Worm (Caenorhabditis elegans): Measurements from ENCODE around the gene W02F12.2.
A peak's percentile ranks its signal among the peaks of the same experiment; 100 is the strongest.

The W02F12.2 gene

ce11 chrV:6690075-6690474 is 7.4 kb downstream of the W02F12.2 start:
- TF ChIP-seq klf-2 (GFP tag; conservative IDR thresholded peaks at IDR 0.05) (no peak), T22C8.4 (GFP tag; IDR thresholded peaks at IDR 0.05) (no peak), flt-1 (GFP tag; IDR thresholded peaks at IDR 0.05) (no peak), cog-1 (tag; optimal IDR thresholded peaks at IDR 0.05) (no peak), ref-1 (GFP tag; conservative IDR thresholded peaks at IDR 0.05) (no peak), ztf-29 (GFP tag; IDR thresholded peaks at IDR 0.05) (no peak), med-1 (GFP tag; optimal IDR thresholded peaks at IDR 0.05; ENCODE audit: insufficient read depth) (no peak), tab-1 (GFP tag; IDR thresholded peaks at IDR 0.05) (no peak), ztf-23 (GFP tag; IDR thresholded peaks at IDR 0.05) (no peak)

DNA sequence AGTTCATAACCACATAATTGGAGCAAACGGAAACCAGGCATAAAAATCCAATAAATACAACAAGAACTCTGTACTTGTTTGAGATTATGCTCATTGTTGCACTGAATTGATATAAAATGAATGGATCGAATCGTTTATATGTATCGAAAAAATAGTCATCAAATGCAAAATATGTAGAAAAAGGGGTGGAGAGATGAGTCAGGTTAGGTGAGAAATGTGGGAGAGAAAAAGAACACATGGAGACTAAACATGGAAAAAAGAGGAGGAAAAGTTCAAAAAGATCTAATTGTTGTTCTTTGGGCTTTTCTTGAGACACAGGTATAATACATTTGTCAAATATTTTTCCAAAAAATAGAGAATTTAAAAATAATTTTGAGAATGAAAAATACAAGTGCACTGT is 9.1 kb downstream of the W02F12.2 start, which contains the start of gene K11G9.5:
TSS of gene K11G9.5 (minus strand) at position 101 of the 400 bp plus-strand sequence.
- TF ChIP-seq ztf-23 (GFP tag; IDR thresholded peaks at IDR 0.05) (no peak), flt-1 (GFP tag; IDR thresholded peaks at IDR 0.05) (no peak), klf-2 (GFP tag; conservative IDR thresholded peaks at IDR 0.05) (no peak), med-1 (GFP tag; optimal IDR thresholded peaks at IDR 0.05; ENCODE audit: insufficient read depth) (no peak), cog-1 (tag; optimal IDR thresholded peaks at IDR 0.05) (no peak), ztf-29 (GFP tag; IDR thresholded peaks at IDR 0.05) (no peak), tab-1 (GFP tag; IDR thresholded peaks at IDR 0.05) (no peak), ref-1 (GFP tag; conservative IDR thresholded peaks at IDR 0.05) (no peak)

DNA sequence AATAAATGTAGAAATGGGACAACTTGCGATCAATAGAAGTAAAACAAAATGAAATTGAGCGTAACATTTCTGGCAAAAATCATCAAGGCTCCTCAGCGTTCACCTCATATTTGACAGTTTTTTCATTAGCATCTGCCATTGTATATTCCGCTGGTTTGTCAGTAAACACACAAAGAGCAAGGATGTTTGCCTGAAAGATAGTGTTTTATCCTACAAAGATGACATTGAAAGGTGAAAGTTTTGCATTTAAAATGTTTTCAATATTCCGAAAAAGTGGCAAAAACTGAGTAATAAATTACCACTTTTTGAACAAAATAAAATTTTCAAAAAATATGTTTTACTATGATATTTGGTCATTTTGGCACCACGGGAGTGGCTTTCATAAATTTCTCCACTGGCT is 11.5 kb downstream of the W02F12.2 start:
- TF ChIP-seq cog-1 (tag; optimal IDR thresholded peaks at IDR 0.05), result no peak
- TF ChIP-seq klf-2 (GFP tag; conservative IDR thresholded peaks at IDR 0.05), result no peak
- no peak for TF ChIP-seq ztf-23 (GFP tag; IDR thresholded peaks at IDR 0.05)
- TF ChIP-seq ztf-29 (GFP tag; IDR thresholded peaks at IDR 0.05), result no peak
- TF ChIP-seq T22C8.4 (GFP tag; IDR thresholded peaks at IDR 0.05), result no peak
- no peak for TF ChIP-seq flt-1 (GFP tag; IDR thresholded peaks at IDR 0.05)
- TF ChIP-seq ref-1 (GFP tag; conservative IDR thresholded peaks at IDR 0.05), result no peak
- TF ChIP-seq tab-1 (GFP tag; IDR thresholded peaks at IDR 0.05), result no peak
- no peak for TF ChIP-seq med-1 (GFP tag; optimal IDR thresholded peaks at IDR 0.05; ENCODE audit: insufficient read depth)

ce11 chrV:6685499-6685898 is 12.0 kb downstream of the W02F12.2 start:
- TF ChIP-seq tab-1 (GFP tag; IDR thresholded peaks at IDR 0.05) (no peak), ztf-23 (GFP tag; IDR thresholded peaks at IDR 0.05) (no peak), med-1 (GFP tag; optimal IDR thresholded peaks at IDR 0.05; ENCODE audit: insufficient read depth) (no peak), ztf-29 (GFP tag; IDR thresholded peaks at IDR 0.05) (no peak), flt-1 (GFP tag; IDR thresholded peaks at IDR 0.05) (no peak)

DNA sequence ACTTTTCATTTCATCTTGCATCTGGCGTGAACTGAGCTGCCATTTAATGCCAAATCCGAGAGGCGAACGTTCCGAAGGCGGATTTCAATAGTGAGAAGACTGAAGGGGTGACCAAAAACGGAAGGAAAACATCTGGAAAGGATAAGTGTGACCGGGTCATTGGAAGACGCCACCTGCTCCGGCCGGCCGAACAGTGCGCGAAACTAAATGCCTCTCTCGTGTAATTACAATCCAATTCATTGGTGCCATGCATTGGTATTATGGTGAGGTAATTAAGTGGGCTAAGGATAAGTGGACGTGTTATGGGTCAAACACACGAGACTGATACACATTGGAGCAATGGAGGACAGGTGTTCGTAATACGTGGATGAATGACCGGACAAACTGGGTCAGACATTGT is 12.9 kb downstream of the W02F12.2 start:
- 0 out of 2 replicates have a peak, but pooled peaks have one; percentile 52 for TF ChIP-seq tab-1 (GFP tag; IDR thresholded peaks at IDR 0.05)
- peak; percentile 32 for TF ChIP-seq cog-1 (tag; optimal IDR thresholded peaks at IDR 0.05)
- no peak for TF ChIP-seq med-1 (GFP tag; optimal IDR thresholded peaks at IDR 0.05; ENCODE audit: insufficient read depth)

- TF ChIP-seq flt-1 (GFP tag; IDR thresholded peaks at IDR 0.05), result no peak
These were observed 13.7 kb downstream of the W02F12.2 start for ce11 chrV:6683740-6684139.

DNA sequence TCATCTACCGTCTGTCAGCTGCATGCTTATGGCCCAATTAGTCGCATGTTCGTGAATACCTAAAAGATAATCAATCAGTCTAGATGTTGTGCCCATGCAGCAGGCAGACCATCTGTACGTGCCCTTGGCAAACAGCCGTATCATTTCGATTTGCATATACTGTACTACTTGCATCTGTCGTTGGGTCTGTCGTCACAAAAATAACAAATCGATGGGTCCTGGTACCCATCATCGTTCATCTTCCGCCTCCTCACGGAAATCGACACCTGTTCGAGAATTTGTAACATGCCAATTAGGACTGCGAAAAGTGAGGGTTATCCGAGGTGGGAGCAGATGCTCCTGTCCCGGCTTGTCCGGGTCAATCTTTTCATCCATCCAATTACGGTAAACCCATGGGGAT is 14.2 kb downstream of the W02F12.2 start:
- no peak for TF ChIP-seq ztf-29 (GFP tag; IDR thresholded peaks at IDR 0.05)
- TF ChIP-seq klf-2 (GFP tag; conservative IDR thresholded peaks at IDR 0.05), result no peak
- TF ChIP-seq cog-1 (tag; optimal IDR thresholded peaks at IDR 0.05), result no peak

DNA sequence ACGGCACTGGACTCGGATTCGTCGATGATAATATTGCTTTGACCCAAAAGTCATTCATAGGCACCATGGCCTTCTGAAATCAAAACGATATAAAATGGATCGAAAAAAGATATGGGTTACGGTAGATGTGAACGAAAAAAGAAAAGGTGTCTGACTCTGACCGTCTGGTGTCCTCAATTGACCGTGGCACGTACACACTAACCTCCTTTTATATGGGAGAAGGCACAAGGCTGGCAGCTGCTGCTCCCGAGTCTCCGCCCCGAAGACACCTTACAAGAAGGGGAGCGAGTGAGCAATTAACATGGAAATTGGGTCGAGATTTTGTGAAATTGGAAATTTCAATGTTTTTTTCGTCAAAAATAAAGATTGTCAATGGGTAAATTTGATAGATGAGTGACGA is 16.0 kb downstream of the W02F12.2 start, which contains the start of gene egl-46:
TSS of gene egl-46 (minus strand) at position 73 of the 400 bp plus-strand sequence.
- TF ChIP-seq ref-1 (GFP tag; conservative IDR thresholded peaks at IDR 0.05), result no peak
- TF ChIP-seq cog-1 (tag; optimal IDR thresholded peaks at IDR 0.05), result no peak
- no peak for TF ChIP-seq ztf-29 (GFP tag; IDR thresholded peaks at IDR 0.05)
- TF ChIP-seq klf-2 (GFP tag; conservative IDR thresholded peaks at IDR 0.05), result no peak

- TF ChIP-seq klf-2 (GFP tag; conservative IDR thresholded peaks at IDR 0.05) (no peak), T22C8.4 (GFP tag; IDR thresholded peaks at IDR 0.05) (no peak), med-1 (GFP tag; optimal IDR thresholded peaks at IDR 0.05; ENCODE audit: insufficient read depth) (no peak), ztf-29 (GFP tag; IDR thresholded peaks at IDR 0.05) (no peak), tab-1 (GFP tag; IDR thresholded peaks at IDR 0.05) (no peak), flt-1 (GFP tag; IDR thresholded peaks at IDR 0.05) (no peak), ref-1 (GFP tag; conservative IDR thresholded peaks at IDR 0.05) (no peak), cog-1 (tag; optimal IDR thresholded peaks at IDR 0.05) (no peak), ztf-23 (GFP tag; IDR thresholded peaks at IDR 0.05) (no peak)
These were observed 21.1 kb downstream of the W02F12.2 start, which contains the start of gene cest-34 for ce11 chrV:6676158-6676849. Gene cest-34, plus strand, starts transcription at chrV:6676799.

- no peak for TF ChIP-seq ztf-23 (GFP tag; IDR thresholded peaks at IDR 0.05)
- no peak for TF ChIP-seq med-1 (GFP tag; optimal IDR thresholded peaks at IDR 0.05; ENCODE audit: insufficient read depth)
- TF ChIP-seq flt-1 (GFP tag; IDR thresholded peaks at IDR 0.05), result no peak
- no peak for TF ChIP-seq T22C8.4 (GFP tag; IDR thresholded peaks at IDR 0.05)
- TF ChIP-seq ref-1 (GFP tag; conservative IDR thresholded peaks at IDR 0.05), result no peak
- TF ChIP-seq klf-2 (GFP tag; conservative IDR thresholded peaks at IDR 0.05), result no peak
- TF ChIP-seq ztf-29 (GFP tag; IDR thresholded peaks at IDR 0.05), result no peak
- TF ChIP-seq cog-1 (tag; optimal IDR thresholded peaks at IDR 0.05), result no peak
- TF ChIP-seq tab-1 (GFP tag; IDR thresholded peaks at IDR 0.05), result no peak
These were observed 23.5 kb downstream of the W02F12.2 start, which contains the start of gene cest-31 for ce11 chrV:6673967-6674366. Gene cest-31, plus strand, starts transcription at chrV:6674267.

Data from whole organism, midembryonic.